Fruit fly (Drosophila melanogaster): Measurements from ENCODE around the gene RFeSP.

The RFeSP gene

DNA sequence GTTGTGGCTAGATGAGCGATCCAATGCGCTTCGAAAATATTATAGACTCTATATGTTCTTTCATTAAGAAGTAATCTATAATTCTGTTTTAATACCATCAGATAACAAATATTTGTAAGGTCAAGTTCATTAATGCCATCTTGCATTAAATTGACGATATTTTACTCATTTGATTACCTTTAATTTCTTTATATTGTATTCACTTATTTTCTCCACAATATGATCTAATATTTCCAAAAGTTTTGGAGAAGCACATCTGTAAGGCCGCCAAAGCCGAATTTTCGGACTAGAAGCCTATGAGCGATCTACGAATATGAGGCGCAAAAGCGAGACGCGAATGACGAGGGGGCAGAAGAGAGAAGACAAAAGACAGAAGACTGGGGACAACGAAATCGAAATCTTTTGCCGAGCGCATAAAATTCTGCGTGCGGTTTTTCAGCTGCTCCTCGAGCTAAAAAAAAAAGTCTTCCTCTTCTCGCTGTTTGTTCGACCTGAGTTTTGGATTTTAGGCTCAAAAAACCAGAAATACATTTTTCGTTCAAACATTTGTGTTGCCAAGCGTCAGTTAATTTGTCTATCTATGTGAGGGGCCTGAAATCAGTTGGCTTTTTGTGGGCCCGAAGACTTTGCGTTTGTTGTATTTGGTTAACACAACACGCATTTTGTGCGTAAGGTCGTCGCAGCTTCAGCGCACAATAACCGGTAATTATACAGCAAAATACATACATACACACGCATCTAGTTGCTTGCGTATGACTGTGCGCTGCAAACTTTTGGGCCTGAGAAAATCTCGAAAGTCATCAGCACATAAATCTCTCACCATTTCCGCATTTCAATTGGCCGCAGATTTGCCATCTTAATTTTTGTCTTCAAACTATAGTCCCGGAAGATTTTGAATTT is 24.9 kb upstream of the RFeSP start (continued):
- TF ChIP-seq CG16813 (GFP tag; IDR thresholded peaks at IDR 0.05; ENCODE audit: partially characterized antibody) (no peak), bowl (GFP tag; IDR thresholded peaks at IDR 0.05) (peak; percentile 94), CG7928 (GFP tag; optimal IDR thresholded peaks at IDR 0.05) (peak; percentile 81), CG12104 (GFP tag; optimal IDR thresholded peaks at IDR 0.05) (peak; percentile 99), CrebB (tag; optimal IDR thresholded peaks at IDR 0.05) (peak; percentile 96), Mad (GFP tag; optimal IDR thresholded peaks at IDR 0.05) (peak; percentile 98), lbe (GFP tag; optimal IDR thresholded peaks at IDR 0.05) (no peak), hkb (optimal IDR thresholded peaks at IDR 0.05) (peak; percentile 68), hkb (GFP tag; IDR thresholded peaks at IDR 0.05) (peak; percentile 98), Usf (GFP tag; optimal IDR thresholded peaks at IDR 0.05) (peak; percentile 99), Lhr (GFP tag; optimal IDR thresholded peaks at IDR 0.05) (peak; percentile 90), prd (optimal IDR thresholded peaks at IDR 0.05) (no peak), prd (GFP tag; IDR thresholded peaks at IDR 0.05) (peak; percentile 99), Bteb2 (GFP tag; optimal IDR thresholded peaks at IDR 0.05) (peak; percentile 99), wek (GFP tag; optimal IDR thresholded peaks at IDR 0.05) (peak; percentile 83), chn (GFP tag; optimal IDR thresholded peaks at IDR 0.05) (peak; percentile 96), Poxn (GFP tag; IDR thresholded peaks at IDR 0.05) (peak; percentile 95), CG7745 (tag; optimal IDR thresholded peaks at IDR 0.05) (no peak), CG2712 (tag; optimal IDR thresholded peaks at IDR 0.05) (peak; percentile 99), CG4360 (GFP tag; IDR thresholded peaks at IDR 0.05) (peak; percentile 45; the same call in 1 of the 2 replicates), fd3F (GFP tag; optimal IDR thresholded peaks at IDR 0.05) (peak; percentile 99), CG17361 (GFP tag; IDR thresholded peaks at IDR 0.05) (peak; percentile 98), tna (GFP tag; IDR thresholded peaks at IDR 0.05; ENCODE audit: partially characterized antibody) (no peak), chinmo (GFP tag; IDR thresholded peaks at IDR 0.05; ENCODE audit: partially characterized antibody) (peak; percentile 100), row (GFP tag; IDR thresholded peaks at IDR 0.05) (peak; percentile 99), Ada2b (GFP tag; IDR thresholded peaks at IDR 0.05) (peak; percentile 97), Gug (GFP tag; IDR thresholded peaks at IDR 0.05) (peak; percentile 98; the same call in 3 of the 4 replicates), CG4730 (GFP tag; IDR thresholded peaks at IDR 0.05) (peak; percentile 98), ssp (GFP tag; IDR thresholded peaks at IDR 0.05) (peak; percentile 95), Sry-β (GFP tag; optimal IDR thresholded peaks at IDR 0.05) (peak; percentile 56), ERR (GFP tag; optimal IDR thresholded peaks at IDR 0.05) (peak; percentile 95), Med (GFP tag) (peak; percentile 100), abd-A (tag; optimal IDR thresholded peaks at IDR 0.05) (no peak), Myb (GFP tag; optimal IDR thresholded peaks at IDR 0.05) (peak; percentile 89), CG18011 (GFP tag; optimal IDR thresholded peaks at IDR 0.05) (peak; percentile 89), CG9727 (GFP tag; optimal IDR thresholded peaks at IDR 0.05) (peak; percentile 99), CG15073 (GFP tag; optimal IDR thresholded peaks at IDR 0.05) (peak; percentile 83), stc (GFP tag; IDR thresholded peaks at IDR 0.05) (peak; percentile 97), CG1603 (tag; optimal IDR thresholded peaks at IDR 0.05) (peak; percentile 73), CG6272 (GFP tag; IDR thresholded peaks at IDR 0.05) (peak; percentile 97), Tbp (GFP tag; optimal IDR thresholded peaks at IDR 0.05) (no peak), CG13424 (tag; optimal IDR thresholded peaks at IDR 0.05) (peak; percentile 99), CG6791 (GFP tag; IDR thresholded peaks at IDR 0.05; ENCODE audit: partially characterized antibody) (no peak), salm (tag; optimal IDR thresholded peaks at IDR 0.05) (peak; percentile 98), Xrp1 (GFP tag; IDR thresholded peaks at IDR 0.05) (peak; percentile 94), bbx (GFP tag; IDR thresholded peaks at IDR 0.05; ENCODE audit: partially characterized antibody) (no peak), CG15479 (GFP tag; optimal IDR thresholded peaks at IDR 0.05) (peak; percentile 17), CG10147 (GFP tag; optimal IDR thresholded peaks at IDR 0.05) (peak; percentile 100), Gsc (GFP tag; IDR thresholded peaks at IDR 0.05) (peak; percentile 94)

Measured in whole organism, embryonic.